Fruit fly (Drosophila melanogaster) whole organism, embryonic: ENCODE measurements around the gene CG34307.
A peak's percentile ranks its signal among the peaks of the same experiment; 100 is the strongest.

ENCODE experiments used
- Ada2b ChIP-seq: fragments of 200-800 bp; sonication (Bioruptor generic); IDR thresholded peaks from 2 replicates; pipeline ENCODE4 v1.3.6; 2022; ENCODE audit warnings: missing biosample characterization, missing genetic modification characterization
- Adf1 ChIP-seq: fragments of 200-800 bp; sonication (Bioruptor generic); IDR thresholded peaks from 2 replicates; pipeline ENCODE4 v1.3.6; 2022; ENCODE audit warnings: missing biosample characterization, missing genetic modification characterization
- Atf-2 ChIP-seq: fragments of 200-800 bp; sonication (Bioruptor generic); optimal IDR thresholded peaks from 2 replicates; lab custom pipeline; 2016; ENCODE audit warnings: missing biosample characterization, missing genetic modification characterization
- Atf3 ChIP-seq: fragments of 200-800 bp; sonication (Bioruptor generic); optimal IDR thresholded peaks from 3 replicates; lab custom pipeline; 2016; ENCODE audit warnings: missing biosample characterization, missing genetic modification characterization
- BEAF-32 ChIP-seq: fragments of 200-800 bp; sonication (Bioruptor generic); optimal IDR thresholded peaks from 3 replicates; lab custom pipeline; 2017; ENCODE audit warnings: missing biosample characterization, missing genetic modification characterization, mild to moderate bottlenecking, moderate library complexity, missing genetic modification reagents
- CG10431 ChIP-seq: fragments of 200-800 bp; sonication (Bioruptor generic); optimal IDR thresholded peaks from 3 replicates; lab custom pipeline; 2018; ENCODE audit warnings: missing biosample characterization, mild to moderate bottlenecking, missing genetic modification characterization
- CG10565 ChIP-seq: fragments of 200-800 bp; sonication (Bioruptor generic); optimal IDR thresholded peaks from 3 replicates; lab custom pipeline; 2016; ENCODE audit warnings: missing biosample characterization, mild to moderate bottlenecking, missing genetic modification characterization
- CG10959 ChIP-seq: fragments of 200-800 bp; sonication (Bioruptor generic); IDR thresholded peaks from 2 replicates; pipeline ENCODE4 v1.3.6; 2022; ENCODE audit warnings: missing biosample characterization, missing genetic modification characterization
- CG12071 ChIP-seq: fragments of 200-800 bp; sonication (Bioruptor generic); optimal IDR thresholded peaks from 3 replicates; lab custom pipeline; 2018; ENCODE audit warnings: missing biosample characterization, mild to moderate bottlenecking, missing genetic modification characterization
- CG12659 ChIP-seq: fragments of 200-800 bp; sonication (Bioruptor generic); optimal IDR thresholded peaks from 3 replicates; lab custom pipeline; 2017; ENCODE audit warnings: mild to moderate bottlenecking, missing biosample characterization, missing genetic modification reagents, missing genetic modification characterization
- CG14014 ChIP-seq: fragments of 200-800 bp; sonication (Bioruptor generic); IDR thresholded peaks from 2 replicates; pipeline ENCODE4 v1.3.6; 2022; ENCODE audit warnings: missing biosample characterization, missing genetic modification characterization
- CG15514 ChIP-seq: fragments of 200-800 bp; sonication (Bioruptor generic); optimal IDR thresholded peaks from 3 replicates; lab custom pipeline; 2017; ENCODE audit warnings: missing biosample characterization, missing genetic modification characterization, mild to moderate bottlenecking, moderate library complexity, missing genetic modification reagents
- CG17328 ChIP-seq: fragments of 200-800 bp; sonication (Bioruptor generic); IDR thresholded peaks from 2 replicates; pipeline ENCODE4 v1.3.6; 2022; ENCODE audit warnings: missing biosample characterization, missing genetic modification characterization
- CG18476 ChIP-seq: fragments of 200-800 bp; sonication (Bioruptor generic); optimal IDR thresholded peaks from 2 replicates; lab custom pipeline; 2016; ENCODE audit warnings: missing biosample characterization, mild to moderate bottlenecking, missing genetic modification characterization
- CG2116 ChIP-seq: fragments of 200-800 bp; sonication (Bioruptor generic); optimal IDR thresholded peaks from 3 replicates; lab custom pipeline; 2018; ENCODE audit warnings: missing biosample characterization, mild to moderate bottlenecking, missing genetic modification characterization
- CG2678 ChIP-seq: fragments of 200-800 bp; sonication (Bioruptor generic); optimal IDR thresholded peaks from 3 replicates; lab custom pipeline; 2019; ENCODE audit warnings: missing biosample characterization, mild to moderate bottlenecking, missing genetic modification characterization, moderate library complexity
- CG3065 ChIP-seq: fragments of 200-800 bp; sonication (Bioruptor generic); optimal IDR thresholded peaks from 2 replicates; lab custom pipeline; 2016; ENCODE audit warnings: missing biosample characterization, missing genetic modification characterization
- CG4424 ChIP-seq: fragments of 200-800 bp; sonication (Bioruptor generic); optimal IDR thresholded peaks from 3 replicates; lab custom pipeline; 2016; ENCODE audit warnings: missing biosample characterization, missing genetic modification characterization
- CG4707 ChIP-seq: fragments of 200-800 bp; sonication (Bioruptor generic); optimal IDR thresholded peaks from 2 replicates; lab custom pipeline; 2018; ENCODE audit warnings: missing biosample characterization, mild to moderate bottlenecking, missing genetic modification characterization, moderate library complexity
- CG6254 ChIP-seq: fragments of 200-800 bp; sonication (Bioruptor generic); optimal IDR thresholded peaks from 3 replicates; lab custom pipeline; 2017; ENCODE audit warnings: mild to moderate bottlenecking, missing biosample characterization, missing genetic modification reagents, missing genetic modification characterization
- CG6654 ChIP-seq: fragments of 200-800 bp; sonication (Bioruptor generic); optimal IDR thresholded peaks from 2 replicates; lab custom pipeline; 2017; ENCODE audit warnings: missing biosample characterization, mild to moderate bottlenecking, missing genetic modification characterization
- CG9876 ChIP-seq: fragments of 200-800 bp; sonication (Bioruptor generic); optimal IDR thresholded peaks from 2 replicates; lab custom pipeline; 2016; ENCODE audit warnings: missing biosample characterization, missing genetic modification characterization
- CG9932 ChIP-seq: fragments of 200-800 bp; sonication (Bioruptor generic); IDR thresholded peaks from 2 replicates; pipeline ENCODE4 v1.3.6; 2022; ENCODE audit warnings: missing biosample characterization, missing genetic modification characterization
- Dad ChIP-seq: fragments of 200-800 bp; sonication (Bioruptor generic); optimal IDR thresholded peaks from 3 replicates; lab custom pipeline; 2016; ENCODE audit warnings: missing biosample characterization, missing genetic modification characterization
- Doc2 ChIP-seq: fragments of 200-800 bp; sonication (Bioruptor generic); IDR thresholded peaks from 2 replicates; pipeline ENCODE4 v1.3.6; 2022; ENCODE audit warnings: missing biosample characterization, missing genetic modification characterization
- ERR ChIP-seq: fragments of 200-800 bp; sonication (Bioruptor generic); optimal IDR thresholded peaks from 2 replicates; lab custom pipeline; 2016; ENCODE audit warnings: missing biosample characterization, missing genetic modification characterization
- Hey ChIP-seq: fragments of 200-800 bp; sonication (Bioruptor generic); optimal IDR thresholded peaks from 3 replicates; lab custom pipeline; 2018; ENCODE audit warnings: missing biosample characterization, mild to moderate bottlenecking, missing genetic modification characterization
- Hmr ChIP-seq: fragments of 200-800 bp; sonication (Bioruptor generic); optimal IDR thresholded peaks from 3 replicates; lab custom pipeline; 2017; ENCODE audit warnings: mild to moderate bottlenecking, missing biosample characterization, missing genetic modification reagents, missing genetic modification characterization
- Poxn ChIP-seq: fragments of 200-800 bp; sonication (Bioruptor generic); IDR thresholded peaks from 2 replicates; pipeline ENCODE4 v1.3.6; 2022; ENCODE audit warnings: missing biosample characterization, missing genetic modification characterization
- ash1 ChIP-seq: fragments of 200-800 bp; sonication (Bioruptor generic); optimal IDR thresholded peaks from 2 replicates; lab custom pipeline; 2018; ENCODE audit warnings: missing biosample characterization, mild to moderate bottlenecking, missing genetic modification characterization
- cato ChIP-seq: fragments of 200-800 bp; sonication (Bioruptor generic); optimal IDR thresholded peaks from 2 replicates; lab custom pipeline; 2016; ENCODE audit warnings: missing biosample characterization, missing genetic modification characterization, borderline replicate concordance
- crc ChIP-seq: fragments of 200-800 bp; sonication (Bioruptor generic); optimal IDR thresholded peaks from 2 replicates; lab custom pipeline; 2016; ENCODE audit warnings: missing biosample characterization, missing genetic modification characterization
- dpn ChIP-seq, 2 experiments: fragments of 200-800 bp; sonication (Bioruptor generic); optimal IDR thresholded peaks; 3 replicates each; lab custom pipeline; 2016; ENCODE audit warnings: missing biosample characterization in 2 of 2, missing genetic modification characterization in 2 of 2
- dysf ChIP-seq: fragments of 200-800 bp; sonication (Bioruptor generic); IDR thresholded peaks from 3 replicates; pipeline ENCODE4 v1.3.6; 2022; ENCODE audit warnings: missing biosample characterization, missing genetic modification characterization
- fru ChIP-seq: fragments of >200 bp; optimal IDR thresholded peaks from 2 replicates; lab custom pipeline; 2017
- fu2 ChIP-seq: fragments of 200-800 bp; sonication (Bioruptor generic); optimal IDR thresholded peaks from 2 replicates; lab custom pipeline; 2016; ENCODE audit warnings: missing biosample characterization, missing genetic modification characterization
- gce ChIP-seq: fragments of 200-800 bp; sonication (Bioruptor generic); IDR thresholded peaks from 3 replicates; pipeline ENCODE4 v1.3.6; 2022; ENCODE audit warnings: missing biosample characterization, missing genetic modification characterization
- hkb ChIP-seq, 2 experiments: fragments of 200-800 bp in 1 of 2; fragments of >200 bp in 1 of 2; sonication (Bioruptor generic) in 1 of 2; IDR thresholded peaks in 1 of 2; optimal IDR thresholded peaks in 1 of 2; 2 replicates each; pipeline versions ENCODE4 v1.3.6 to Lab custom; 2017 to 2022; ENCODE audit warnings: missing biosample characterization in 1 of 2, missing genetic modification characterization in 1 of 2
- kni ChIP-seq: fragments of 200-800 bp; sonication (Bioruptor generic); optimal IDR thresholded peaks from 3 replicates; lab custom pipeline; 2017; ENCODE audit warnings: mild to moderate bottlenecking, missing biosample characterization, missing genetic modification reagents, missing genetic modification characterization
- lov ChIP-seq, 2 experiments: fragments of 200-800 bp in 1 of 2; fragments of >200 bp in 1 of 2; sonication (Bioruptor generic) in 1 of 2; IDR thresholded peaks in 1 of 2; optimal IDR thresholded peaks in 1 of 2; 2 replicates in 1 of 2; 3 replicates in 1 of 2; pipeline versions ENCODE4 v1.3.6 to Lab custom; 2017 to 2022; ENCODE audit warnings: missing biosample characterization in 1 of 2, missing genetic modification characterization in 1 of 2
- nom ChIP-seq: fragments of 200-800 bp; sonication (Bioruptor generic); optimal IDR thresholded peaks from 2 replicates; lab custom pipeline; 2017; ENCODE audit warnings: missing biosample characterization, missing genetic modification characterization, mild to moderate bottlenecking, moderate library complexity, missing genetic modification reagents
- oc ChIP-seq: fragments of 200-800 bp; sonication (Bioruptor generic); optimal IDR thresholded peaks from 2 replicates; lab custom pipeline; 2018; ENCODE audit warnings: missing biosample characterization, mild to moderate bottlenecking, missing genetic modification characterization, moderate library complexity
- odd ChIP-seq: fragments of 200-800 bp; sonication (Bioruptor generic); optimal IDR thresholded peaks from 2 replicates; lab custom pipeline; 2017; ENCODE audit warnings: missing biosample characterization, mild to moderate bottlenecking, missing genetic modification characterization
- pb ChIP-seq: fragments of 200-800 bp; sonication (Bioruptor generic); optimal IDR thresholded peaks from 3 replicates; lab custom pipeline; 2016; ENCODE audit warnings: missing biosample characterization, missing genetic modification characterization
- pita ChIP-seq: fragments of 200-800 bp; sonication (Bioruptor generic); optimal IDR thresholded peaks from 2 replicates; lab custom pipeline; 2017; ENCODE audit warnings: missing biosample characterization, mild to moderate bottlenecking, missing genetic modification characterization
- shn ChIP-seq: fragments of 200-800 bp; sonication (Bioruptor generic); optimal IDR thresholded peaks from 3 replicates; lab custom pipeline; 2016; ENCODE audit warnings: missing biosample characterization, missing genetic modification characterization
- slp2 ChIP-seq: fragments of 200-800 bp; sonication (Bioruptor generic); optimal IDR thresholded peaks from 2 replicates; lab custom pipeline; 2016; ENCODE audit warnings: missing biosample characterization, missing genetic modification characterization
- sna ChIP-seq: fragments of 200-800 bp; sonication (Bioruptor generic); IDR thresholded peaks from 2 replicates; pipeline ENCODE4 v1.3.6; 2022; ENCODE audit warnings: missing biosample characterization, missing genetic modification characterization; ENCODE audit not compliant: partially characterized antibody
- tap ChIP-seq: fragments of 200-800 bp; optimal IDR thresholded peaks from 3 replicates; lab custom pipeline; 2019; ENCODE audit warnings: missing biosample characterization, mild to moderate bottlenecking, missing genetic modification characterization, moderate library complexity
- unpg ChIP-seq: fragments of 200-800 bp; sonication (Bioruptor generic); optimal IDR thresholded peaks from 3 replicates; lab custom pipeline; 2018; ENCODE audit warnings: missing biosample characterization, mild to moderate bottlenecking, missing genetic modification characterization, moderate library complexity

Gene CG34307

dm6 chr3R:11882506-11882953 is 14.9 kb upstream of the CG34307 start, which contains the start of the genes CG6962 and CG31368 (continued):
- TF ChIP-seq CG12659 (GFP tag; lab: Kevin White, UChicago) (peak; percentile 83), CG12071 (GFP tag; lab: Kevin White, UChicago) (no peak), CG2116 (GFP tag; lab: Kevin White, UChicago) (peak; percentile 78), pb (no peak), Atf-2 (GFP tag; lab: Kevin White, UChicago) (peak; percentile 68), dpn (GFP tag; optimal IDR thresholded peaks at IDR 0.05; lab: Kevin White, UChicago) (peak; percentile 80 to 87), ERR (GFP tag; lab: Kevin White, UChicago) (no peak), gce (GFP tag; lab: Robert Waterston, UW) (peak; percentile 44; the same call in 1 of the 3 replicates), cato (peak; percentile 65), CG2678 (tag; lab: Kevin White, UChicago) (peak; percentile 82), CG10565 (GFP tag; lab: Kevin White, UChicago) (peak; percentile 22), slp2 (GFP tag; lab: Kevin White, UChicago) (peak; percentile 45), kni (GFP tag; lab: Kevin White, UChicago) (peak; percentile 42), CG4707 (no peak), odd (GFP tag; lab: Kevin White, UChicago) (peak; percentile 38), hkb (optimal IDR thresholded peaks at IDR 0.05; lab: Kevin White, UChicago) (peak; percentile 75), hkb (GFP tag; IDR thresholded peaks at IDR 0.05; lab: Robert Waterston, UW) (peak; percentile 72), nom (GFP tag; lab: Kevin White, UChicago) (peak; percentile 28), Hmr (GFP tag; lab: Kevin White, UChicago) (peak; percentile 80), CG14014 (peak; percentile 73), BEAF-32 (peak; percentile 60), Poxn (GFP tag; lab: Robert Waterston, UW) (peak; percentile 60; the same call in 1 of the 2 replicates), CG9876 (GFP tag; lab: Kevin White, UChicago) (peak; percentile 38), CG10431 (GFP tag; lab: Kevin White, UChicago) (peak; percentile 3), crc (peak; percentile 7), pita (GFP tag; lab: Kevin White, UChicago) (no peak), ash1 (no peak), Doc2 (GFP tag; lab: Robert Waterston, UW) (no peak), Hey (no peak), dysf (GFP tag; lab: Robert Waterston, UW) (peak; percentile 80), CG17328 (GFP tag; lab: Robert Waterston, UW) (peak; percentile 64), Ada2b (GFP tag; lab: Robert Waterston, UW) (peak; percentile 82), Adf1 (GFP tag; lab: Robert Waterston, UW) (peak; percentile 65), CG6254 (GFP tag; lab: Kevin White, UChicago) (peak; percentile 56), Atf3 (GFP tag; lab: Kevin White, UChicago) (peak; percentile 48), CG4424 (GFP tag; lab: Kevin White, UChicago) (peak; percentile 85), CG10959 (peak; percentile 37; the same call in 1 of the 2 replicates), tap (tag; lab: Kevin White, UChicago) (no peak), shn (GFP tag; lab: Kevin White, UChicago) (peak; percentile 30), sna (GFP tag; lab: Robert Waterston, UW) (no peak), Dad (GFP tag; lab: Kevin White, UChicago) (peak; percentile 66), CG3065 (GFP tag; lab: Kevin White, UChicago) (peak; percentile 55), CG15514 (GFP tag; lab: Kevin White, UChicago) (peak; percentile 78), lov (optimal IDR thresholded peaks at IDR 0.05; lab: Kevin White, UChicago) (no peak), lov (GFP tag; IDR thresholded peaks at IDR 0.05; lab: Robert Waterston, UW) (no peak), CG6654 (GFP tag; lab: Kevin White, UChicago) (peak; percentile 21), oc (tag; lab: Kevin White, UChicago) (peak; percentile 30), fru (lab: Kevin White, UChicago) (no peak), CG18476 (GFP tag; lab: Kevin White, UChicago) (peak; percentile 76), CG9932 (GFP tag; lab: Robert Waterston, UW) (peak; percentile 93), fu2 (peak; percentile 49), unpg (GFP tag; lab: Kevin White, UChicago) (peak; percentile 86)
